Worm (Caenorhabditis elegans) whole organism, midembryonic: ENCODE measurements around the gene T27A8.2.

Experiments used
- T22C8.4 ChIP-seq: fragments of 200-800 bp; sonication (Bioruptor generic); IDR thresholded peaks from 2 replicates; pipeline ENCODE4 v1.3.6; 2022; ENCODE audit warnings: missing genetic modification characterization, missing compliant biosample characterization
- cog-1 ChIP-seq: sonication (generic microtip); optimal IDR thresholded peaks from 2 replicates; lab custom pipeline; 2016; ENCODE audit warnings: missing genetic modification characterization, missing compliant biosample characterization
- flt-1 ChIP-seq: fragments of 200-800 bp; sonication (Bioruptor generic); IDR thresholded peaks from 2 replicates; pipeline ENCODE4 v1.3.6; 2022; ENCODE audit warnings: missing genetic modification characterization, missing compliant biosample characterization
- klf-2 ChIP-seq: fragments of 200-800 bp; sonication (Bioruptor generic); conservative IDR thresholded peaks from 2 replicates; pipeline ENCODE4 v1.3.6; 2022; ENCODE audit warnings: missing genetic modification reagents, missing genetic modification characterization, missing compliant biosample characterization
- med-1 ChIP-seq: sonication (generic microtip); optimal IDR thresholded peaks from 2 replicates; lab custom pipeline; 2017; ENCODE audit warnings: missing genetic modification characterization, mild to moderate bottlenecking, missing compliant biosample characterization, antibody characterized with exemption, missing genetic modification reagents; ENCODE audit not compliant: insufficient read depth
- ref-1 ChIP-seq: fragments of 200-800 bp; sonication (Bioruptor generic); conservative IDR thresholded peaks from 2 replicates; pipeline ENCODE4 v1.3.6; 2022; ENCODE audit warnings: missing genetic modification reagents, missing genetic modification characterization, missing compliant biosample characterization
- tab-1 ChIP-seq: fragments of 200-800 bp; sonication (Bioruptor generic); IDR thresholded peaks from 2 replicates; pipeline ENCODE4 v1.3.6; 2022; ENCODE audit warnings: missing genetic modification characterization, missing compliant biosample characterization
- ztf-23 ChIP-seq: fragments of 200-800 bp; sonication (Bioruptor generic); IDR thresholded peaks from 2 replicates; pipeline ENCODE4 v1.3.6; 2022; ENCODE audit warnings: missing genetic modification reagents, missing genetic modification characterization, missing compliant biosample characterization
- ztf-29 ChIP-seq: fragments of 200-800 bp; sonication (Bioruptor generic); IDR thresholded peaks from 2 replicates; pipeline ENCODE4 v1.3.6; 2022; ENCODE audit warnings: missing genetic modification reagents, missing genetic modification characterization, missing compliant biosample characterization

- TF ChIP-seq ztf-29 (GFP tag; lab: Robert Waterston, UW) = no peak
- TF ChIP-seq T22C8.4 (GFP tag; lab: Robert Waterston, UW) = no peak
- TF ChIP-seq ref-1 (GFP tag; lab: Robert Waterston, UW) = no peak
- TF ChIP-seq ztf-23 (GFP tag; lab: Robert Waterston, UW) = no peak
- no peak for TF ChIP-seq flt-1 (GFP tag; lab: Robert Waterston, UW)
- TF ChIP-seq klf-2 (GFP tag; lab: Robert Waterston, UW) = no peak
- TF ChIP-seq med-1 = no peak
- no peak for TF ChIP-seq tab-1 (GFP tag; lab: Robert Waterston, UW)
- TF ChIP-seq cog-1 (tag; lab: Kevin White, UChicago) = no peak
Measured at ce11 chrX:16082024-16082423, 23.3 kb upstream of the T27A8.2 start, which contains the start of gene idpp-14.
